Worm (Caenorhabditis elegans): ENCODE results near the gene twk-12.

- no peak for TF ChIP-seq pros-1 (tag; optimal IDR thresholded peaks at IDR 0.05)
- TF ChIP-seq hlh-30 (tag; optimal IDR thresholded peaks at IDR 0.05; ENCODE audit: insufficient read depth) = no peak
- TF ChIP-seq ets-4 (tag; optimal IDR thresholded peaks at IDR 0.05) = peak; percentile 22
- no peak for TF ChIP-seq pat-9 (tag; optimal IDR thresholded peaks at IDR 0.05)
- TF ChIP-seq pha-2 (tag; optimal IDR thresholded peaks at IDR 0.05) = no peak
- no peak for TF ChIP-seq dve-1 (tag; optimal IDR thresholded peaks at IDR 0.05)
These were observed 5.2 kb downstream of the twk-12 start for ce11 chrV:10672601-10673000.

All from whole organism, late embryonic.